Worm (Caenorhabditis elegans) whole organism, L1 larva: ENCODE results near the gene egl-9.

Experiments
- C04F5.9 ChIP-seq: sonication (generic microtip); optimal IDR thresholded peaks from 2 replicates; lab custom pipeline; 2016; ENCODE audit warnings: missing genetic modification characterization, missing compliant biosample characterization
- F16B12.6 ChIP-seq: fragments of 150-350 bp; optimal IDR thresholded peaks from 2 replicates; lab custom pipeline; 2014; ENCODE audit warnings: missing biosample characterization, missing genetic modification characterization
- aha-1 ChIP-seq: fragments of 150-350 bp; optimal IDR thresholded peaks from 2 replicates; lab custom pipeline; 2014; ENCODE audit warnings: missing biosample characterization, missing genetic modification characterization
- aly-2 ChIP-seq: fragments of 150-350 bp; optimal IDR thresholded peaks from 2 replicates; lab custom pipeline; 2014; ENCODE audit warnings: missing biosample characterization, missing genetic modification characterization
- ama-1 ChIP-seq: fragments of 150-350 bp; optimal IDR thresholded peaks from 2 replicates; lab custom pipeline; 2014
- ceh-8 ChIP-seq: fragments of 200-800 bp; sonication (Bioruptor generic); optimal IDR thresholded peaks from 2 replicates; lab custom pipeline; 2018; ENCODE audit warnings: mild to moderate bottlenecking, missing genetic modification characterization, moderate library complexity, missing compliant biosample characterization
- ceh-88 ChIP-seq: fragments of 200-800 bp; sonication (Bioruptor generic); IDR thresholded peaks from 2 replicates; pipeline ENCODE4 v1.3.6; 2022; ENCODE audit warnings: missing genetic modification characterization, missing compliant biosample characterization
- ces-1 ChIP-seq: fragments of 150-350 bp; optimal IDR thresholded peaks from 2 replicates; lab custom pipeline; 2014; ENCODE audit warnings: missing biosample characterization, missing genetic modification reagents, missing genetic modification characterization
- dpl-1 ChIP-seq, 3 experiments: fragments of 150-350 bp in 2 of 3; sonication (generic microtip) in 1 of 3; optimal IDR thresholded peaks; 2 replicates each; lab custom pipeline; 2014 to 2017; ENCODE audit warnings: missing biosample characterization in 3 of 3, missing genetic modification characterization in 3 of 3, missing genetic modification reagents in 3 of 3
- dsc-1 ChIP-seq: sonication (generic microtip); optimal IDR thresholded peaks from 2 replicates; lab custom pipeline; 2016; ENCODE audit warnings: mild to moderate bottlenecking, missing genetic modification characterization, missing compliant biosample characterization
- efl-1 ChIP-seq, 4 experiments: fragments of 150-350 bp; optimal IDR thresholded peaks in 3 of 4; peaks in 1 of 4; 1 replicate in 1 of 4; 2 replicates in 3 of 4; lab custom pipeline; 2014; ENCODE audit warnings: missing biosample characterization in 2 of 4, missing genetic modification characterization in 2 of 4, missing genetic modification reagents in 2 of 4
- efl-3 ChIP-seq: fragments of 200-800 bp; sonication (Bioruptor generic); optimal IDR thresholded peaks from 2 replicates; lab custom pipeline; 2018; ENCODE audit warnings: mild to moderate bottlenecking, missing genetic modification characterization, missing compliant biosample characterization
- elt-3 ChIP-seq, 6 experiments: fragments of 150-350 bp in 1 of 6; sonication (generic microtip); optimal IDR thresholded peaks; 2 replicates each; lab custom pipeline; 2017 to 2018; ENCODE audit warnings: missing biosample characterization in 6 of 6, missing genetic modification characterization in 6 of 6, inconsistent platforms in 1 of 6
- ets-5 ChIP-seq: fragments of 200-800 bp; sonication (Bioruptor generic); IDR thresholded peaks from 2 replicates; pipeline ENCODE4 v1.3.6; 2022; ENCODE audit warnings: missing genetic modification characterization, missing compliant biosample characterization
- fkh-8 ChIP-seq: sonication (generic microtip); optimal IDR thresholded peaks from 2 replicates; lab custom pipeline; 2016; ENCODE audit warnings: mild to moderate bottlenecking, missing genetic modification characterization, missing compliant biosample characterization
- fos-1 ChIP-seq: fragments of 150-350 bp; optimal IDR thresholded peaks from 2 replicates; lab custom pipeline; 2014; ENCODE audit warnings: missing biosample characterization, missing genetic modification characterization
- hlh-4 ChIP-seq: sonication (generic microtip); optimal IDR thresholded peaks from 2 replicates; lab custom pipeline; 2016; ENCODE audit warnings: mild to moderate bottlenecking, missing genetic modification characterization, missing compliant biosample characterization
- hpl-2 ChIP-seq: fragments of 150-350 bp; optimal IDR thresholded peaks from 2 replicates; lab custom pipeline; 2014; ENCODE audit warnings: missing biosample characterization, missing genetic modification reagents, missing genetic modification characterization
- isw-1 ChIP-seq: fragments of 200-800 bp; sonication (Bioruptor generic); IDR thresholded peaks from 2 replicates; pipeline ENCODE4 v1.3.6; 2022; ENCODE audit warnings: missing genetic modification characterization, missing compliant biosample characterization
- lin-13 ChIP-seq: fragments of 150-350 bp; optimal IDR thresholded peaks from 2 replicates; lab custom pipeline; 2014; ENCODE audit warnings: missing biosample characterization, missing genetic modification reagents, missing genetic modification characterization
- lin-14 ChIP-seq: fragments of 200-800 bp; sonication (Bioruptor generic); optimal IDR thresholded peaks from 2 replicates; lab custom pipeline; 2018; ENCODE audit warnings: mild to moderate bottlenecking, missing genetic modification characterization, moderate library complexity, missing compliant biosample characterization
- lin-35 ChIP-seq, 2 experiments: fragments of 150-350 bp; optimal IDR thresholded peaks; 2 replicates each; lab custom pipeline; 2014; ENCODE audit warnings: missing biosample characterization in 2 of 2, missing genetic modification characterization in 2 of 2, missing genetic modification reagents in 2 of 2
- lin-39 ChIP-seq: fragments of 150-350 bp; optimal IDR thresholded peaks from 2 replicates; lab custom pipeline; 2014; ENCODE audit warnings: missing biosample characterization, missing genetic modification reagents, missing genetic modification characterization
- lir-3 ChIP-seq: sonication (generic microtip); optimal IDR thresholded peaks from 2 replicates; lab custom pipeline; 2016; ENCODE audit warnings: mild to moderate bottlenecking, missing genetic modification characterization, moderate library complexity, missing compliant biosample characterization; ENCODE audit not compliant: poor library complexity
- lsy-2 ChIP-seq, 2 experiments: fragments of 150-350 bp; optimal IDR thresholded peaks; 2 replicates each; lab custom pipeline; 2014; ENCODE audit warnings: missing biosample characterization in 2 of 2, missing genetic modification characterization in 2 of 2
- mdl-1 ChIP-seq, 2 experiments: fragments of 150-350 bp; optimal IDR thresholded peaks; 2 replicates each; lab custom pipeline; 2014 to 2017; ENCODE audit warnings: missing biosample characterization in 2 of 2, missing genetic modification characterization in 2 of 2, inconsistent platforms in 1 of 2
- mef-2 ChIP-seq: fragments of 150-350 bp; optimal IDR thresholded peaks from 2 replicates; lab custom pipeline; 2014; ENCODE audit warnings: missing biosample characterization, missing genetic modification characterization
- mep-1 ChIP-seq: fragments of 150-350 bp; optimal IDR thresholded peaks from 2 replicates; lab custom pipeline; 2014; ENCODE audit warnings: missing biosample characterization, missing genetic modification characterization
- nhr-19 ChIP-seq: fragments of 200-800 bp; sonication (Bioruptor generic); conservative IDR thresholded peaks from 2 replicates; pipeline ENCODE4 v1.3.6; 2022; ENCODE audit warnings: missing genetic modification characterization, missing compliant biosample characterization
- nhr-20 ChIP-seq: sonication (generic microtip); optimal IDR thresholded peaks from 2 replicates; lab custom pipeline; 2016; ENCODE audit warnings: mild to moderate bottlenecking, missing genetic modification characterization, missing compliant biosample characterization
- nhr-28 ChIP-seq: fragments of 150-350 bp; optimal IDR thresholded peaks from 2 replicates; lab custom pipeline; 2014; ENCODE audit warnings: missing biosample characterization, missing genetic modification characterization
- nhr-47 ChIP-seq: sonication (generic microtip); optimal IDR thresholded peaks from 2 replicates; lab custom pipeline; 2016; ENCODE audit warnings: mild to moderate bottlenecking, missing genetic modification characterization, moderate library complexity, missing compliant biosample characterization
- nhr-71 ChIP-seq: sonication (generic microtip); optimal IDR thresholded peaks from 2 replicates; lab custom pipeline; 2016; ENCODE audit warnings: mild to moderate bottlenecking, missing genetic modification characterization, moderate library complexity, missing compliant biosample characterization
- nhr-76 ChIP-seq: sonication (generic microtip); optimal IDR thresholded peaks from 2 replicates; lab custom pipeline; 2017; ENCODE audit warnings: missing biosample characterization, missing genetic modification characterization
- nhr-77 ChIP-seq: fragments of 150-350 bp; optimal IDR thresholded peaks from 2 replicates; lab custom pipeline; 2014; ENCODE audit warnings: missing biosample characterization, missing genetic modification characterization
- nhr-85 ChIP-seq: sonication (generic microtip); peaks from one replicate; lab custom pipeline; 2016; ENCODE audit warnings: missing genetic modification characterization, inconsistent platforms, missing compliant biosample characterization
- nhr-90 ChIP-seq: sonication (generic microtip); optimal IDR thresholded peaks from 2 replicates; lab custom pipeline; 2016; ENCODE audit warnings: mild to moderate bottlenecking, missing genetic modification characterization, missing compliant biosample characterization; ENCODE audit not compliant: poor library complexity
- pag-3 ChIP-seq: sonication (generic microtip); optimal IDR thresholded peaks from 2 replicates; lab custom pipeline; 2017; ENCODE audit warnings: missing genetic modification characterization, mild to moderate bottlenecking, missing compliant biosample characterization, antibody characterized with exemption, borderline replicate concordance; ENCODE audit not compliant: insufficient read depth
- pax-3 ChIP-seq: fragments of 200-800 bp; sonication (Bioruptor generic); optimal IDR thresholded peaks from 2 replicates; lab custom pipeline; 2018; ENCODE audit warnings: mild to moderate bottlenecking, missing genetic modification characterization, moderate library complexity, missing compliant biosample characterization
- skn-1 ChIP-seq: fragments of 150-350 bp; optimal IDR thresholded peaks from 2 replicates; lab custom pipeline; 2014; ENCODE audit warnings: missing biosample characterization, missing genetic modification characterization
- sup-37 ChIP-seq: fragments of 200-800 bp; sonication (Bioruptor generic); optimal IDR thresholded peaks from 2 replicates; lab custom pipeline; 2018; ENCODE audit warnings: mild to moderate bottlenecking, missing genetic modification characterization, missing compliant biosample characterization
- swsn-7 ChIP-seq: sonication (generic microtip); optimal IDR thresholded peaks from 2 replicates; lab custom pipeline; 2016; ENCODE audit warnings: missing genetic modification characterization, missing compliant biosample characterization
- tbx-2 ChIP-seq: sonication (generic microtip); optimal IDR thresholded peaks from 2 replicates; lab custom pipeline; 2016; ENCODE audit warnings: missing genetic modification characterization, missing compliant biosample characterization
- unc-130 ChIP-seq: fragments of 150-350 bp; optimal IDR thresholded peaks from 2 replicates; lab custom pipeline; 2017; ENCODE audit warnings: missing biosample characterization, missing genetic modification characterization, inconsistent platforms
- unc-30 ChIP-seq: sonication (generic microtip); optimal IDR thresholded peaks from 2 replicates; lab custom pipeline; 2017; ENCODE audit warnings: missing biosample characterization, missing genetic modification characterization
- unc-62 ChIP-seq: fragments of 150-350 bp; optimal IDR thresholded peaks from 2 replicates; lab custom pipeline; 2014; ENCODE audit warnings: missing biosample characterization, missing genetic modification reagents, missing genetic modification characterization
- vab-15 ChIP-seq: sonication (generic microtip); optimal IDR thresholded peaks from 2 replicates; lab custom pipeline; 2017; ENCODE audit warnings: missing genotype, mild to moderate bottlenecking, missing genetic modification characterization, missing compliant biosample characterization
- xbp-1 ChIP-seq: sonication (generic microtip); optimal IDR thresholded peaks from 2 replicates; lab custom pipeline; 2016; ENCODE audit warnings: missing genetic modification characterization, missing compliant biosample characterization
- zag-1 ChIP-seq: fragments of 150-350 bp; optimal IDR thresholded peaks from 2 replicates; lab custom pipeline; 2014; ENCODE audit warnings: missing biosample characterization, missing genetic modification characterization
- ztf-11 ChIP-seq, 2 experiments: sonication (generic microtip); optimal IDR thresholded peaks; 2 replicates each; lab custom pipeline; 2016 to 2017; ENCODE audit warnings: missing genetic modification characterization in 2 of 2, missing biosample characterization in 1 of 2, missing compliant biosample characterization in 1 of 2
- ztf-4 ChIP-seq: fragments of 150-350 bp; optimal IDR thresholded peaks from 2 replicates; lab custom pipeline; 2014; ENCODE audit warnings: missing biosample characterization, missing genetic modification characterization

Gene egl-9

ce11 chrV:10465478-10465877 is 2.8 kb upstream of the egl-9 start:
- TF ChIP-seq mef-2 (no peak), unc-30 (tag; lab: Kevin White, UChicago) (no peak), dpl-1 (GFP tag; optimal IDR thresholded peaks at IDR 0.05; lab: Kevin White, UChicago) (no peak), nhr-77 (no peak), elt-3 (tag; optimal IDR thresholded peaks at IDR 0.05; lab: Kevin White, UChicago) (no peak), sup-37 (no peak), nhr-20 (tag; lab: Kevin White, UChicago) (peak; percentile 51), swsn-7 (peak; percentile 34), nhr-85 (tag; lab: Kevin White, UChicago) (peak; percentile 6), tbx-2 (no peak), xbp-1 (tag; lab: Kevin White, UChicago) (no peak), lsy-2 (tag; optimal IDR thresholded peaks at IDR 0.05; lab: Kevin White, UChicago) (peak in 1 of 2 experiments; percentile 38), zag-1 (tag; lab: Kevin White, UChicago) (no peak), unc-130 (tag; lab: Kevin White, UChicago) (no peak), F16B12.6 (no peak), nhr-19 (GFP tag; lab: Robert Waterston, UW) (no peak), isw-1 (GFP tag; lab: Robert Waterston, UW) (no peak), mdl-1 (tag; optimal IDR thresholded peaks at IDR 0.05; lab: Kevin White, UChicago) (no peak), hlh-4 (tag; lab: Kevin White, UChicago) (peak; percentile 98), nhr-76 (tag; lab: Kevin White, UChicago) (no peak), ztf-11 (tag; optimal IDR thresholded peaks at IDR 0.05; lab: Kevin White, UChicago) (no peak), efl-3 (GFP tag; lab: Kevin White, UChicago) (no peak), lin-13 (GFP tag; lab: Kevin White, UChicago) (no peak), hpl-2 (GFP tag; lab: Kevin White, UChicago) (no peak), skn-1 (tag; lab: Kevin White, UChicago) (no peak), ama-1 (lab: Kevin White, UChicago) (no peak), ceh-88 (GFP tag; lab: Robert Waterston, UW) (0 out of 2 replicates have a peak, but pooled peaks have one; percentile 33), aha-1 (no peak), lir-3 (peak; percentile 42), mep-1 (no peak), ces-1 (GFP tag; lab: Kevin White, UChicago) (no peak), ztf-4 (no peak), fkh-8 (tag; lab: Kevin White, UChicago) (peak; percentile 80), nhr-71 (tag; lab: Kevin White, UChicago) (peak; percentile 84), pax-3 (tag; lab: Kevin White, UChicago) (peak; percentile 2), lin-14 (GFP tag; lab: Kevin White, UChicago) (peak; percentile 71), fos-1 (tag; lab: Kevin White, UChicago) (no peak), efl-1 (optimal IDR thresholded peaks at IDR 0.05; lab: Kevin White, UChicago) (no peak), efl-1 (GFP tag; optimal IDR thresholded peaks at IDR 0.05 in 1 of 2; lab: Kevin White, UChicago) (peak in 1 of 2 experiments; percentile 7), ceh-8 (peak; percentile 90), vab-15 (no peak), lin-39 (no peak), nhr-47 (peak; percentile 73), nhr-90 (tag; lab: Kevin White, UChicago) (no peak), unc-62 (GFP tag; lab: Kevin White, UChicago) (no peak), C04F5.9 (tag; lab: Kevin White, UChicago) (no peak), dsc-1 (tag; lab: Kevin White, UChicago) (peak; percentile 85), nhr-28 (no peak), ets-5 (GFP tag; lab: Robert Waterston, UW) (no peak), aly-2 (no peak), pag-3 (tag; lab: Kevin White, UChicago) (no peak), lin-35 (GFP tag; optimal IDR thresholded peaks at IDR 0.05; lab: Kevin White, UChicago) (no peak)
